Fruit fly (Drosophila melanogaster): Measurements from ENCODE around the gene GstD7.
A peak's percentile ranks its signal among the peaks of the same experiment; 100 is the strongest.

The GstD7 gene

DNA sequence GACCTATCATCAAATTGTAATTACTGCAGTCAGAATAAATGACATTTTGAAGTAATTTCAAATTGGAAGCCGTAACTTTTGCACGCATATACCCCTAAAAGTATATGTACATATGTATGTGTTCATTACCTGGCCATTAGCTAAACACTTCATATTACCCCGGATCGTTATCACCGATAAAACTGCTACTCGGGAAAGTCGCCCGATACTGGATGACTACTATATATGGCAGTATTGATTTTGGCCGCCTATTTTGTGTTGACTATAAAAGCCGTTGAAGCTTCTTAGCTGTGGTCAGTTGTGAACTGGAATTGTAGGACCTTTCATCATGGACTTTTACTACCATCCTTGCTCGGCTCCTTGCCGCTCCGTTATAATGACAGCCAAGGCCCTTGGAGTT lies 1.4 kb downstream of the GstD7 start, which contains the start of gene GstD8:
GstD8 (plus strand) TSS at position 301 of the 400 bp plus-strand sequence.
- TF ChIP-seq ttk (optimal IDR thresholded peaks at IDR 0.05) (no peak), Myc (optimal IDR thresholded peaks at IDR 0.05) (no peak), insv (optimal IDR thresholded peaks at IDR 0.05) (no peak), psq (optimal IDR thresholded peaks at IDR 0.05) (no peak), h (optimal IDR thresholded peaks at IDR 0.05) (no peak), Sin3A (optimal IDR thresholded peaks at IDR 0.05) (no peak)

DNA sequence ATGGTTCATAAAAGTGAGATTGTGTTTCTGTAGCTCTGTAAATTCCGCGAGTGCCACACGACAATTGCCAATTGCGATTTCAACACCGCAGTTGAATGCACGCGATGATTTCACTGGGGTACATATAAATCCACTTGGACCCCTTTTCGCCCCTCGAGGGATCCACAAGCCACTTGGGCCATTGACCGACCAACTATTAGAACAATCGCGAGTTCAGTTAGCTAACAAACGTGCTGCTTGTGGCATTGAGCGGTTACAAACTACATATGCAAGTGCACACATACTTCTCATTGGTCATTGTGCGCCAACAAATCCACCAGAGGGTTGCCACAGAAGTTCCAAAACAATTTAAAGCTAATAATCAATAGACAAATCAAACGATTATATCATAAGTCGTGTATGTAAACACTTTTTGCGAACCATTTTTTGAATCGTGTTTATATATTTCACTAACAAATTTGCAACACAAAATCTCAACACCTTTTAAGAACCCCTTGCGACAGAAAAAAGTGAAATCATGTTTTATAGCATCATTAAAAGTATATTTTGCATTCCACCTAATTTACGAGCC lies 2.9 kb downstream of the GstD7 start:
- TF ChIP-seq ttk (optimal IDR thresholded peaks at IDR 0.05) (no peak), psq (optimal IDR thresholded peaks at IDR 0.05) (no peak), h (optimal IDR thresholded peaks at IDR 0.05) (no peak), Sin3A (optimal IDR thresholded peaks at IDR 0.05) (no peak), insv (optimal IDR thresholded peaks at IDR 0.05) (no peak), Myc (optimal IDR thresholded peaks at IDR 0.05) (no peak)

DNA sequence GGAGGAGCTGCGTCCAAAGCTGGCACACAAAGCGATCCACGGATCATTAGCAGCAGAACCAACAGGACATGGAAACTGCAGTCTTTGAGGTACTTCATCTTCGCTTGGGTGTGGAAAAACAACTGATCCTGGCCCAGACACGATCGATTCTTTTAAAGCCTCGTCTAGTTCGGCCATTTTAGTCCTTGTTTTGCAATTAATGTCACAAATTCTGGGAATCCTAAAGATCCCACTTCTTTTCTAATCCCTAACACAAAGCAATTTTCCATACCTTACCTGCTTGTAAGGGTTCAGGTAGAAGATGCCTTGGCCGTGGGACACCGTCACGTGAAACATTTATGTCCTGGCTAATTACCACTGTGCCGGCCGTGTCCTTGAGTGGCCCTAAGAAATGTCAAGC lies 4.3 kb downstream of the GstD7 start, which contains the start of gene CG10035:
CG10035 (minus strand) TSS at position 129 of the 400 bp plus-strand sequence.
- TF ChIP-seq insv (optimal IDR thresholded peaks at IDR 0.05) (no peak), h (optimal IDR thresholded peaks at IDR 0.05) (no peak), psq (optimal IDR thresholded peaks at IDR 0.05) (no peak), ttk (optimal IDR thresholded peaks at IDR 0.05) (no peak), Sin3A (optimal IDR thresholded peaks at IDR 0.05) (no peak), Myc (optimal IDR thresholded peaks at IDR 0.05) (no peak)

DNA sequence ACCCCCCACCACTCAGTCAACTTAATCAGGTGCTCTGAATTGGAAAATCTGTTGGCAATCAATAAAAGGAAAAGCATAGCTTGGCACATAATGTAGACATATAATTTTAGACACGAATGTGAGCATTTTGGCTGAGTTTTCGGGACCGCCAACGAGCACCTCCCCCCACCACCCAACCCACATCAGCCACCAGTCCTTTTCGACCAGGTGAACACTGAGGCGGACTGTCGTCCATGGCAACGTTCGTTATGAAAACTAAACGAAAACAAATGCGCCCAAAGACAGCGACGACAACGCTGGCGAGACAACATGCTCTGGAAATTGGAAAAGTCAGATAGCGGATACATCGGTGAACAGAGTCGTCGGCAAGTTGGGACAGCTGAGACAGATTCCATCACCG lies 4.7 kb downstream of the GstD7 start, which contains the start of gene GstD11:
GstD11 (plus strand) TSS at position 301 of the 400 bp plus-strand sequence.
- TF ChIP-seq psq (optimal IDR thresholded peaks at IDR 0.05) (no peak), insv (optimal IDR thresholded peaks at IDR 0.05) (no peak), Sin3A (optimal IDR thresholded peaks at IDR 0.05) (no peak), ttk (optimal IDR thresholded peaks at IDR 0.05) (no peak), h (optimal IDR thresholded peaks at IDR 0.05) (no peak), Myc (optimal IDR thresholded peaks at IDR 0.05) (no peak)

DNA sequence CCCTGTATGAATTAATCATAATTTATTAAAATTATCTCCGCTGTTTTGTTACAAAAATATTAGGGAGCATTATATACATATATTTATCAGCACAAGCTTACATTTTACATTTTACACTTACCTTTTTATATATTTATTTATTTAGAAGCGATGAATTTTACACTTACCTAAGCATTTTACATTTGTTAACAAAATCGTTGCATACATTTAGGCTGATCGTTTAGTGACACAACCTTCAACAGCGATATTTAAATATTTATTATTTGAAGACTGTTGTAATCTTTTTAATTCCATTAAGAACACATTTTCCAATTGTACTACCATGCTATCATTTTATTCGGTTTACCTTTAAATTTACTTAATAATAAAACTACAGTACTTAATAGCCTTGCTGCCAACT lies 5.5 kb downstream of the GstD7 start:
- no peak for TF ChIP-seq ttk (optimal IDR thresholded peaks at IDR 0.05)
- no peak for TF ChIP-seq h (optimal IDR thresholded peaks at IDR 0.05)
- TF ChIP-seq Myc (optimal IDR thresholded peaks at IDR 0.05), result no peak
- no peak for TF ChIP-seq insv (optimal IDR thresholded peaks at IDR 0.05)
- TF ChIP-seq psq (optimal IDR thresholded peaks at IDR 0.05), result no peak
- no peak for TF ChIP-seq Sin3A (optimal IDR thresholded peaks at IDR 0.05)

DNA sequence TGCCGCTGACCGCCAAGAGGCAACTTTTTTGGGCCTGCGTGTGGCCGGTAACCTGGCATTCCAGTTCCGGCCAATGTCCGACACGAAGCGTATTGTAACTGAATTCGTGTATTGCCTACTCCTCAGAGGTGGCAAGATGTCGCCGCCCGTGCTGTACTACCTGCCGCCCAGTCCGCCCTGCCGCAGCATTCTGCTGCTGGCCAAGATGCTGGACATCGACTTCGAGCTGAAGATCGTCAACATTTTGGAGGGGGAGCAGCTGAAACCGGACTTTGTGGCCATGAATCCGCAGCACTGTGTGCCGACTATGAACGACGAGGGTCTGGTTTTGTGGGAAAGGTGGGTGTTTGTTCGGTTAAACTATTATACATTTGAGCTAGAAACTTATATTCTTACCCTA lies 6.0 kb downstream of the GstD7 start:
- TF ChIP-seq psq (optimal IDR thresholded peaks at IDR 0.05) (no peak), h (optimal IDR thresholded peaks at IDR 0.05) (no peak)

DNA sequence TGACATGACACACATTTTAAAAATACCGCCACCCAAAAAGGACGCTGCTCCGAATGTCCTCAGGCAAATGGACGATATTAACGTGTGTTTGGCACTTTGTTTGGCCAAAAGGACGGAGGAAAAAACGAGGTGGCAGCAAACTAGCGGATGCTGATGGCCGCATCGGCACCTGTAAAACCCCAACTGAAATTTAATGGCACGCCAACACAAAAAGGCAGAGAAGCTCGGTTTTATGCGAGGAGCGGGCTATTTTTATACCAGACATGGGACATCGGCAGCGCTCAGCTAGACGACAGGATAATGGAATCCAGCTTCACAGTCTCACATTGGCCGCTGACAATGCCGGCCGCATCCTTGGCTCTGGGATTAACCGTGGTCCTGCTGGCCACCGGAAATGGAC lies 7.6 kb downstream of the GstD7 start, which contains the start of gene Sol1:
Sol1 (plus strand) TSS at position 301 of the 400 bp plus-strand sequence.
- TF ChIP-seq h (optimal IDR thresholded peaks at IDR 0.05) (no peak), Myc (optimal IDR thresholded peaks at IDR 0.05) (no peak), psq (optimal IDR thresholded peaks at IDR 0.05) (no peak), Sin3A (optimal IDR thresholded peaks at IDR 0.05) (no peak), insv (optimal IDR thresholded peaks at IDR 0.05) (no peak), ttk (optimal IDR thresholded peaks at IDR 0.05) (no peak)

dm6 chr3R:12386965-12387364 lies 8.7 kb downstream of the GstD7 start, which contains the start of gene CG33098:
TSS of gene CG33098 (plus strand) at chr3R:12387188.
- TF ChIP-seq insv (optimal IDR thresholded peaks at IDR 0.05), result no peak

DNA sequence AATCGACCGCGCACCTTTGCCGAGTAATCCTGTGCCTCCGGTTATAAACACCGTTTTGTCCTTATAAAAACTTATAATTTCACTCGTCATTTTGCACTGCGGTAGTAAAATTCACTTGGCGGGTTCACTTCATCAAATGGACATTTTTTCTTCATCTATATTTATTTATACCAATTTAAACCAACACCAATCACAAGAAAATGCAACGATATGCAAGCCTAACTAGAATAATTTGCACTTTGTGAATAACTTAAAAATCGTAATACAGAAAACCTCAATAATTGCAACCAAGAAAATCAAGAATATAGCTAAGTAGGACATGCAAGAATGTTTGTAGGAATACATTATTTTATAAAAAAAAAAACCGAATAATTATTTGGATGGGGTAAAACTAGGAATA lies 17.6 kb downstream of the GstD7 start, which contains the start of the genes CG10096 and CG10097:
CG10096 (minus strand) TSS at position 101 of the 400 bp plus-strand sequence.
CG10097 (minus strand) TSS at position 101 of the 400 bp plus-strand sequence.
- TF ChIP-seq psq (optimal IDR thresholded peaks at IDR 0.05) (no peak), insv (optimal IDR thresholded peaks at IDR 0.05) (no peak)

- TF ChIP-seq insv (optimal IDR thresholded peaks at IDR 0.05) (no peak), Sin3A (optimal IDR thresholded peaks at IDR 0.05) (no peak), ttk (optimal IDR thresholded peaks at IDR 0.05) (no peak), psq (optimal IDR thresholded peaks at IDR 0.05) (no peak), h (optimal IDR thresholded peaks at IDR 0.05) (no peak), Myc (optimal IDR thresholded peaks at IDR 0.05) (no peak)
Measured at dm6 chr3R:12398054-12398453, 19.8 kb downstream of the GstD7 start.

- no peak for TF ChIP-seq h (optimal IDR thresholded peaks at IDR 0.05)
- TF ChIP-seq psq (optimal IDR thresholded peaks at IDR 0.05), result no peak
- TF ChIP-seq ttk (optimal IDR thresholded peaks at IDR 0.05), result no peak
- no peak for TF ChIP-seq Sin3A (optimal IDR thresholded peaks at IDR 0.05)
- no peak for TF ChIP-seq Myc (optimal IDR thresholded peaks at IDR 0.05)
- TF ChIP-seq insv (optimal IDR thresholded peaks at IDR 0.05), result no peak
Measured at dm6 chr3R:12398620-12399247, 20.4 kb downstream of the GstD7 start, which contains the start of gene Cyp9f3. TSS of gene Cyp9f3 (minus strand) at chr3R:12398929.

dm6 chr3R:12401672-12402296 lies 23.5 kb downstream of the GstD7 start, which contains the start of gene DNAlig3:
TSS of gene DNAlig3 (minus strand) at chr3R:12401839.
- TF ChIP-seq Myc (optimal IDR thresholded peaks at IDR 0.05) (no peak), ttk (optimal IDR thresholded peaks at IDR 0.05) (no peak), insv (optimal IDR thresholded peaks at IDR 0.05) (peak; percentile 84), h (optimal IDR thresholded peaks at IDR 0.05) (no peak), Sin3A (optimal IDR thresholded peaks at IDR 0.05) (no peak), psq (optimal IDR thresholded peaks at IDR 0.05) (no peak)
